Fruit fly (Drosophila melanogaster): ENCODE results near the gene Idi.

Idi gene

DNA sequence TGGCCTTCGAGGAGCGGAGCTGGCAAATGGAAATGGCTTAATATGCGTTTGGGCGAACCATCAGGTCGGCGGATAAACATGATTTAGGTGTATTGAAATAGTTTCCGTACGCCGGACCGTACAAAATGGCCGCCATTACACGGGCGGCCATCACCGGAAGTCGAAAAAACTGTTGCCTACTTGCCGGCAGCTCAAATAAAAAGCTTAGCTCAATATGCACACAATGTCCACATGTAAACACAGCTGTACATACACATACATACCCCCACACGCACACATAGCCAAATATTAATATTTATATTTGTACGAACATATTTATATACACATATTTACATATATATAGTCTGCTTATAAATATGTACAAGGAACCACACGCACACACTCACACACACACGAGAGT, 6.7 kb upstream of the Idi start:
- TF ChIP-seq CG6163 (GFP tag; IDR thresholded peaks at IDR 0.05): 0 out of 3 replicates have a peak, but pooled peaks have one; percentile 19
- TF ChIP-seq eg (GFP tag; IDR thresholded peaks at IDR 0.05): peak; percentile 56; the same call in 2 of the 3 replicates
- TF ChIP-seq Eip78C (GFP tag): peak; percentile 70
- peak; percentile 60 for TF ChIP-seq fkh (GFP tag; optimal IDR thresholded peaks at IDR 0.05)
- peak; percentile 33 for TF ChIP-seq net (GFP tag; optimal IDR thresholded peaks at IDR 0.05)
- TF ChIP-seq dac (GFP tag; optimal IDR thresholded peaks at IDR 0.05): no peak
- no peak for TF ChIP-seq CG11902 (GFP tag; optimal IDR thresholded peaks at IDR 0.05)
- TF ChIP-seq CG8119 (GFP tag; IDR thresholded peaks at IDR 0.05): no peak
- peak; percentile 25 for TF ChIP-seq OdsH (GFP tag; optimal IDR thresholded peaks at IDR 0.05)
- TF ChIP-seq Blimp-1 (GFP tag; optimal IDR thresholded peaks at IDR 0.05): no peak
- no peak for TF ChIP-seq CG31627 (GFP tag; optimal IDR thresholded peaks at IDR 0.05)
- TF ChIP-seq CG1621 (tag; optimal IDR thresholded peaks at IDR 0.05): peak; percentile 49
- TF ChIP-seq acj6 (GFP tag; optimal IDR thresholded peaks at IDR 0.05): no peak
- TF ChIP-seq Smox (GFP tag; optimal IDR thresholded peaks at IDR 0.05): no peak
- peak; percentile 38 for TF ChIP-seq achi (GFP tag; optimal IDR thresholded peaks at IDR 0.05)
- 0 out of 2 replicates have a peak, but pooled peaks have one; percentile 12 for TF ChIP-seq CG11294 (GFP tag; IDR thresholded peaks at IDR 0.05)
- peak; percentile 2 for TF ChIP-seq CG8632 (GFP tag; optimal IDR thresholded peaks at IDR 0.05)
- TF ChIP-seq topi (GFP tag; optimal IDR thresholded peaks at IDR 0.05): peak; percentile 6
- peak; percentile 35 for TF ChIP-seq CG3919 (GFP tag; optimal IDR thresholded peaks at IDR 0.05)
- TF ChIP-seq CG15336 (GFP tag; IDR thresholded peaks at IDR 0.05): peak; percentile 27; the same call in 1 of the 2 replicates
- peak; percentile 33 for TF ChIP-seq CG34406 (GFP tag; optimal IDR thresholded peaks at IDR 0.05)

- TF ChIP-seq OdsH (GFP tag; optimal IDR thresholded peaks at IDR 0.05): no peak
- TF ChIP-seq CG6808 (GFP tag; optimal IDR thresholded peaks at IDR 0.05): peak; percentile 22
- TF ChIP-seq Eip78C (GFP tag): no peak
- TF ChIP-seq ss (GFP tag; optimal IDR thresholded peaks at IDR 0.05): peak in 1 of 2 experiments; percentile 44
Measured at dm6 chr3R:21267972-21268512, 1.9 kb upstream of the Idi start.

DNA sequence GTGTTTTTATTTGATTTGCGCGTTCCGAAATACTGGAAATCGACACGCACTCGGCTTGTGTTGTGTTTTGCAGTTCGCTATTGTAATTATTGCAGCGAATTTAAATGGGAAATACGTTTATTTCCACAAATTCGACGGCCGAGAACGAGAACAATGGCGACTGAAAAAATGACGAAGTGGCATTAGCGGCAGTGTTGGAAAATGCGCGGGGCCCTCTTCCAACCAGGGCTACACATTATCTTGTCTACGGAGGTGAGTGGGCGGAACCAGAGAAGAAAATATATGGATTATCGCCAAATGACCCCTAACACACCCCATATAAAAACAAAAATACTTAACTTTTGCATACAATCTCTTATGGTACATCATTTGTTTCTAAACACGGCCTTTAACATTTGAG, 1.1 kb upstream of the Idi start, which contains the start of gene Rab1:
Rab1 (minus strand) TSS at position 188 of the 400 bp plus-strand sequence.
- no peak for TF ChIP-seq CG16779 (tag; optimal IDR thresholded peaks at IDR 0.05)
- peak; percentile 30 for TF ChIP-seq CG6792 (GFP tag; optimal IDR thresholded peaks at IDR 0.05)
- no peak for TF ChIP-seq CG6276 (GFP tag; optimal IDR thresholded peaks at IDR 0.05)
- TF ChIP-seq CG34406 (GFP tag; optimal IDR thresholded peaks at IDR 0.05): peak; percentile 39
- TF ChIP-seq Hr38 (GFP tag; optimal IDR thresholded peaks at IDR 0.05): no peak
- TF ChIP-seq Ets21C (GFP tag; optimal IDR thresholded peaks at IDR 0.05): no peak
- no peak for TF ChIP-seq CG15336 (GFP tag; IDR thresholded peaks at IDR 0.05)
- peak; percentile 13 for TF ChIP-seq Hr4 (GFP tag; optimal IDR thresholded peaks at IDR 0.05)
- TF ChIP-seq fkh (GFP tag; optimal IDR thresholded peaks at IDR 0.05): peak; percentile 63
- peak; percentile 83 for TF ChIP-seq Eip78C (GFP tag)
- TF ChIP-seq Sox14 (GFP tag; optimal IDR thresholded peaks at IDR 0.05): peak; percentile 89
- peak; percentile 59 for TF ChIP-seq CG3919 (GFP tag; optimal IDR thresholded peaks at IDR 0.05)
- peak; percentile 20 for TF ChIP-seq CG3032 (tag; optimal IDR thresholded peaks at IDR 0.05)
- TF ChIP-seq CG10669 (GFP tag; optimal IDR thresholded peaks at IDR 0.05): no peak
- peak; percentile 45 for TF ChIP-seq achi (GFP tag; optimal IDR thresholded peaks at IDR 0.05)
- TF ChIP-seq CG9139 (GFP tag; optimal IDR thresholded peaks at IDR 0.05): peak; percentile 7
- no peak for TF ChIP-seq fd59A (GFP tag; optimal IDR thresholded peaks at IDR 0.05)
- TF ChIP-seq vri (GFP tag; optimal IDR thresholded peaks at IDR 0.05): peak; percentile 63
- TF ChIP-seq CG8319 (GFP tag; optimal IDR thresholded peaks at IDR 0.05): peak; percentile 29
- TF ChIP-seq CG6163 (GFP tag; IDR thresholded peaks at IDR 0.05): no peak
- TF ChIP-seq pdm3 (GFP tag; optimal IDR thresholded peaks at IDR 0.05): peak; percentile 51
- TF ChIP-seq Gug (GFP tag; IDR thresholded peaks at IDR 0.05): no peak
- peak; percentile 5 for TF ChIP-seq CG7368 (GFP tag; optimal IDR thresholded peaks at IDR 0.05)
- TF ChIP-seq net (GFP tag; optimal IDR thresholded peaks at IDR 0.05): peak; percentile 26
- TF ChIP-seq CG11294 (GFP tag; IDR thresholded peaks at IDR 0.05): no peak
- TF ChIP-seq CG31627 (GFP tag; optimal IDR thresholded peaks at IDR 0.05): peak; percentile 31
- no peak for TF ChIP-seq fd85E (GFP tag; optimal IDR thresholded peaks at IDR 0.05)
- TF ChIP-seq CG6808 (GFP tag; optimal IDR thresholded peaks at IDR 0.05): peak; percentile 19
- TF ChIP-seq CG4318 (GFP tag; optimal IDR thresholded peaks at IDR 0.05): no peak
- no peak for TF ChIP-seq OdsH (GFP tag; optimal IDR thresholded peaks at IDR 0.05)
- peak; percentile 59 for TF ChIP-seq Blimp-1 (GFP tag; optimal IDR thresholded peaks at IDR 0.05)
- no peak for TF ChIP-seq CG11762 (GFP tag; optimal IDR thresholded peaks at IDR 0.05; ENCODE audit: insufficient read depth)
- TF ChIP-seq dac (GFP tag; optimal IDR thresholded peaks at IDR 0.05): no peak
- TF ChIP-seq CG8119 (GFP tag; IDR thresholded peaks at IDR 0.05): no peak
- TF ChIP-seq Lpt (GFP tag; optimal IDR thresholded peaks at IDR 0.05): no peak
- 0 out of 3 replicates have a peak, but pooled peaks have one; percentile 28 for TF ChIP-seq eg (GFP tag; IDR thresholded peaks at IDR 0.05)
- peak; percentile 66 for TF ChIP-seq CG1621 (tag; optimal IDR thresholded peaks at IDR 0.05)
- TF ChIP-seq CG10631 (GFP tag; optimal IDR thresholded peaks at IDR 0.05): peak; percentile 31
- TF ChIP-seq cyc (GFP tag; optimal IDR thresholded peaks at IDR 0.05): peak; percentile 44
